Fruit fly (Drosophila melanogaster): Measurements from ENCODE around the gene Pisd.

- TF ChIP-seq CG14711 (tag; optimal IDR thresholded peaks at IDR 0.05) (no peak), cnc (optimal IDR thresholded peaks at IDR 0.05) (no peak), CG11617 (GFP tag; optimal IDR thresholded peaks at IDR 0.05) (no peak), CG5204 (GFP tag; optimal IDR thresholded peaks at IDR 0.05) (no peak), Crg-1 (GFP tag; optimal IDR thresholded peaks at IDR 0.05) (no peak), Mnt (GFP tag; optimal IDR thresholded peaks at IDR 0.05) (no peak), cic (GFP tag; optimal IDR thresholded peaks at IDR 0.05) (no peak), bab1 (GFP tag; optimal IDR thresholded peaks at IDR 0.05) (no peak), CG7101 (tag; optimal IDR thresholded peaks at IDR 0.05) (no peak), ovo (GFP tag; optimal IDR thresholded peaks at IDR 0.05) (no peak), CG12768 (GFP tag; optimal IDR thresholded peaks at IDR 0.05) (no peak), Clk (GFP tag; optimal IDR thresholded peaks at IDR 0.05) (no peak), toe (GFP tag; optimal IDR thresholded peaks at IDR 0.05) (no peak)
Observed at dm6 chr3R:24102387-24102786, 51.8 kb downstream of the Pisd start.

Data from whole organism, adult.